Fruit fly (Drosophila melanogaster) whole organism, wandering third instar larva: ENCODE data around the gene Ugt301D1.

ENCODE experiments used
- Abd-B ChIP-seq: fragments of >200 bp; optimal IDR thresholded peaks from 2 replicates; lab custom pipeline; 2017; ENCODE audit warnings: missing biosample characterization, missing genetic modification characterization
- CG32264 ChIP-seq: fragments of 200-800 bp; sonication (Bioruptor generic); optimal IDR thresholded peaks from 2 replicates; lab custom pipeline; 2016; ENCODE audit warnings: missing biosample characterization, missing genetic modification characterization
- CG9705 ChIP-seq: fragments of 200-800 bp; sonication (Bioruptor generic); optimal IDR thresholded peaks from 2 replicates; lab custom pipeline; 2018; ENCODE audit warnings: missing biosample characterization, mild to moderate bottlenecking, missing genetic modification characterization
- CrebA ChIP-seq: fragments of 200-800 bp; sonication (Bioruptor generic); optimal IDR thresholded peaks from 2 replicates; lab custom pipeline; 2016; ENCODE audit warnings: missing biosample characterization, mild to moderate bottlenecking, missing genetic modification characterization, borderline replicate concordance
- Dfd ChIP-seq: fragments of >200 bp; optimal IDR thresholded peaks from 2 replicates; lab custom pipeline; 2017; ENCODE audit warnings: missing biosample characterization, missing genetic modification characterization
- Dif ChIP-seq: fragments of 200-275, 200-300 bp; sonication (Bioruptor generic); optimal IDR thresholded peaks from 2 replicates; lab custom pipeline; 2018; ENCODE audit warnings: missing biosample characterization, missing genetic modification characterization; ENCODE audit not compliant: partially characterized antibody
- GATAd ChIP-seq: sonication (Bioruptor generic); optimal IDR thresholded peaks from 2 replicates; lab custom pipeline; 2016; ENCODE audit warnings: missing biosample characterization, missing genetic modification characterization
- HLH106 ChIP-seq: fragments of 200-800 bp; optimal IDR thresholded peaks from 3 replicates; lab custom pipeline; 2019; ENCODE audit warnings: missing biosample characterization, mild to moderate bottlenecking, missing genetic modification characterization, moderate library complexity
- Hnf4 ChIP-seq: fragments of 200-800 bp; sonication (Bioruptor generic); optimal IDR thresholded peaks from 2 replicates; lab custom pipeline; 2016; ENCODE audit warnings: missing biosample characterization, mild to moderate bottlenecking, missing genetic modification characterization
- Hr78 ChIP-seq: fragments of >200 bp; optimal IDR thresholded peaks from 2 replicates; lab custom pipeline; 2017; ENCODE audit warnings: missing biosample characterization, missing genetic modification characterization
- Hr83 ChIP-seq: fragments of 200-300 bp; sonication (Bioruptor generic); optimal IDR thresholded peaks from 2 replicates; lab custom pipeline; 2016; ENCODE audit warnings: missing biosample characterization, mild to moderate bottlenecking, missing genetic modification characterization, moderate library complexity; ENCODE audit not compliant: poor library complexity, severe bottlenecking
- Jra ChIP-seq: sonication (Bioruptor generic); optimal IDR thresholded peaks from 2 replicates; lab custom pipeline; 2016; ENCODE audit warnings: missing biosample characterization, missing genetic modification characterization
- Mio ChIP-seq: sonication (Bioruptor generic); optimal IDR thresholded peaks from 2 replicates; lab custom pipeline; 2016; ENCODE audit warnings: missing biosample characterization, missing genetic modification characterization
- Myc ChIP-seq: fragments of >200 bp; optimal IDR thresholded peaks from 2 replicates; lab custom pipeline; 2017
- N ChIP-seq: fragments of >200 bp; optimal IDR thresholded peaks from 2 replicates; lab custom pipeline; 2018; ENCODE audit warnings: missing biosample characterization, missing external identifiers, missing genetic modification characterization
- OdsH ChIP-seq: fragments of 200-800 bp; sonication (Bioruptor generic); optimal IDR thresholded peaks from 2 replicates; lab custom pipeline; 2016; ENCODE audit warnings: missing biosample characterization, mild to moderate bottlenecking, missing genetic modification characterization
- Rel ChIP-seq, 2 experiments: fragments of 200-800 bp; sonication (Bioruptor generic) in 1 of 2; optimal IDR thresholded peaks; 2 replicates in 1 of 2; 3 replicates in 1 of 2; lab custom pipeline; 2016 to 2019; ENCODE audit warnings: mild to moderate bottlenecking in 2 of 2, missing biosample characterization in 2 of 2, missing genetic modification characterization in 2 of 2, moderate library complexity in 1 of 2
- Sp1 ChIP-seq: fragments of 200-800 bp; sonication (Bioruptor generic); optimal IDR thresholded peaks from 3 replicates; lab custom pipeline; 2019; ENCODE audit warnings: missing biosample characterization, mild to moderate bottlenecking, missing genetic modification characterization, moderate library complexity
- Vsx2 ChIP-seq: fragments of 200-300, 225-300 bp; sonication (Bioruptor generic); optimal IDR thresholded peaks from 2 replicates; lab custom pipeline; 2018; ENCODE audit warnings: missing biosample characterization, missing genetic modification characterization; ENCODE audit not compliant: partially characterized antibody
- br ChIP-seq: fragments of 200-800 bp; sonication (Bioruptor generic); optimal IDR thresholded peaks from 2 replicates; lab custom pipeline; 2016; ENCODE audit warnings: missing biosample characterization, missing genetic modification characterization
- brk ChIP-seq: fragments of 200-800 bp; sonication (Bioruptor generic); optimal IDR thresholded peaks from 2 replicates; lab custom pipeline; 2016; ENCODE audit warnings: missing biosample characterization, mild to moderate bottlenecking, missing genetic modification characterization
- dl ChIP-seq, 2 experiments: fragments of 175-275, 200-275 bp in 1 of 2; fragments of 200-275 bp in 1 of 2; sonication (Bioruptor generic); optimal IDR thresholded peaks; lab custom pipeline; 2018; ENCODE audit warnings: mild to moderate bottlenecking in 2 of 2, missing biosample characterization in 2 of 2, missing genetic modification characterization in 2 of 2, moderate library complexity in 2 of 2; ENCODE audit not compliant: partially characterized antibody in 2 of 2, insufficient read depth in 1 of 2
- dmrt93B ChIP-seq: fragments of 200-800 bp; sonication (Bioruptor generic); optimal IDR thresholded peaks from 2 replicates; lab custom pipeline; 2018; ENCODE audit warnings: missing biosample characterization, mild to moderate bottlenecking, missing genetic modification characterization
- dsf ChIP-seq: sonication (Bioruptor generic); optimal IDR thresholded peaks from 2 replicates; lab custom pipeline; 2016; ENCODE audit warnings: missing biosample characterization, missing genetic modification characterization, borderline replicate concordance
- ey ChIP-seq: fragments of 200-800 bp; sonication (Bioruptor generic); optimal IDR thresholded peaks from 2 replicates; lab custom pipeline; 2016; ENCODE audit warnings: missing biosample characterization, missing genetic modification characterization
- foxo ChIP-seq, 2 experiments: fragments of 200-800 bp; sonication (Bioruptor generic); optimal IDR thresholded peaks; 2 replicates in 1 of 2; 3 replicates in 1 of 2; lab custom pipeline; 2016 to 2017; ENCODE audit warnings: missing biosample characterization in 2 of 2, missing genetic modification characterization in 2 of 2
- fru ChIP-seq: fragments of 200-800 bp; sonication (Bioruptor generic); optimal IDR thresholded peaks from 3 replicates; lab custom pipeline; 2016; ENCODE audit warnings: missing biosample characterization, mild to moderate bottlenecking, missing genetic modification characterization
- h ChIP-seq: fragments of 200-800 bp; sonication (Bioruptor generic); optimal IDR thresholded peaks from 3 replicates; lab custom pipeline; 2016; ENCODE audit warnings: missing biosample characterization, mild to moderate bottlenecking, missing genetic modification characterization
- jim ChIP-seq: fragments of 175-275, 200-325 bp; sonication (Bioruptor generic); optimal IDR thresholded peaks from 2 replicates; lab custom pipeline; 2016; ENCODE audit warnings: missing biosample characterization, mild to moderate bottlenecking, missing genetic modification characterization
- lola ChIP-seq: fragments of >200 bp; optimal IDR thresholded peaks from 2 replicates; lab custom pipeline; 2017; ENCODE audit warnings: missing biosample characterization, missing genetic modification characterization
- pan ChIP-seq: fragments of >200 bp; optimal IDR thresholded peaks from 2 replicates; lab custom pipeline; 2017
- psq ChIP-seq: fragments of 200-800 bp; sonication (Bioruptor generic); optimal IDR thresholded peaks from 3 replicates; lab custom pipeline; 2017; ENCODE audit warnings: missing biosample characterization, mild to moderate bottlenecking, missing genetic modification characterization, moderate library complexity
- rgr ChIP-seq: fragments of 200-800 bp; sonication (Bioruptor generic); optimal IDR thresholded peaks from 3 replicates; lab custom pipeline; 2016; ENCODE audit warnings: missing biosample characterization, mild to moderate bottlenecking, missing genetic modification characterization
- sage ChIP-seq: fragments of 200-800 bp; sonication (Bioruptor generic); optimal IDR thresholded peaks from 2 replicates; lab custom pipeline; 2016; ENCODE audit warnings: missing biosample characterization, mild to moderate bottlenecking, missing genetic modification characterization
- sv ChIP-seq: fragments of 200-800 bp; sonication (Bioruptor generic); optimal IDR thresholded peaks from 3 replicates; lab custom pipeline; 2016; ENCODE audit warnings: missing biosample characterization, missing genetic modification characterization
- tai ChIP-seq: sonication (Bioruptor generic); optimal IDR thresholded peaks from 2 replicates; lab custom pipeline; 2016; ENCODE audit warnings: missing biosample characterization, missing genetic modification characterization
- usp ChIP-seq: fragments of >200 bp; optimal IDR thresholded peaks from 2 replicates; lab custom pipeline; 2017; ENCODE audit warnings: missing biosample characterization, missing genetic modification characterization
- woc ChIP-seq: sonication (Bioruptor generic); optimal IDR thresholded peaks from 2 replicates; lab custom pipeline; 2016; ENCODE audit warnings: missing biosample characterization, mild to moderate bottlenecking, missing genetic modification characterization

Ugt301D1 gene

DNA sequence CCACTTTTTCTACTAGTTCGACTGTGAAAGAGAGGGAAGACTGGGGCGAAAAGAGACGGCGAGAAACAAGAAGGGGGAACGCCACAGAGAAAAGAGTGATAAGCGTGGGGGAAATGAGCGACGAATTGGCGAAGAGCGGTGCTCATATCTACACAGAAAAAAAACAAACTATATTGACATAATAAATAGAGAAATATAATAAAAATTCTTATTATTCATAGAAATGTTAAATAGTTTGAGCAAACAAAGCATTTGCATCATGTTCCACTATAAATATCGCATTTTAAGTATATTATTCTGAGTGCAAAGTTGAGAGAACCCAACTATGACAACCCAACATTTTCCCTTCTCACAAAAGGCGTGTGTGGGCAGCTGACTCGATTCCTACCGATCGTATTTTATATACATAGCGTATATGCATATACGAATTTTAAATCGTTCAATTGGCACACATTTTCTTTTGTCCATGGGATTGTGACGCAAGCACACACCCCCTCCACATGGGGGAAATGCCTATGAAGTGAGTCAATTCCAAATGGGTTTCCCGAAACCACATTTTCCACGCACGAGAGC is 48.7 kb downstream of the Ugt301D1 start:
- TF ChIP-seq sage (peak; percentile 29), N (no peak), ey (GFP tag; lab: Kevin White, UChicago) (no peak), Hr78 (GFP tag; lab: Kevin White, UChicago) (no peak), Sp1 (GFP tag; lab: Kevin White, UChicago) (no peak), CrebA (GFP tag; lab: Kevin White, UChicago) (no peak), lola (GFP tag; lab: Kevin White, UChicago) (no peak), HLH106 (tag; lab: Kevin White, UChicago) (peak; percentile 17), psq (peak; percentile 48), brk (GFP tag; lab: Kevin White, UChicago) (no peak), Hr83 (GFP tag; lab: Kevin White, UChicago) (no peak), CG9705 (GFP tag; lab: Kevin White, UChicago) (no peak), Abd-B (GFP tag; lab: Kevin White, UChicago) (no peak), sv (GFP tag; lab: Kevin White, UChicago) (peak; percentile 52), jim (GFP tag; lab: Kevin White, UChicago) (no peak), OdsH (GFP tag; lab: Kevin White, UChicago) (peak; percentile 14), Hnf4 (GFP tag; lab: Kevin White, UChicago) (peak; percentile 4), fru (peak; percentile 39), rgr (peak; percentile 20), foxo (GFP tag; optimal IDR thresholded peaks at IDR 0.05; lab: Kevin White, UChicago) (peak in 1 of 2 experiments; percentile 73), h (GFP tag; lab: Kevin White, UChicago) (peak; percentile 11), Myc (no peak), Dif (GFP tag; lab: Kevin White, UChicago) (no peak)

dm6 chr2L:18559084-18559483 is 49.7 kb downstream of the Ugt301D1 start:
- TF ChIP-seq pan (lab: Kevin White, UChicago) (no peak), Hr83 (GFP tag; lab: Kevin White, UChicago) (peak; percentile 25), sage (no peak), Jra (no peak), Abd-B (GFP tag; lab: Kevin White, UChicago) (no peak), CrebA (GFP tag; lab: Kevin White, UChicago) (peak; percentile 54), N (no peak), OdsH (GFP tag; lab: Kevin White, UChicago) (peak; percentile 41), brk (GFP tag; lab: Kevin White, UChicago) (no peak), lola (GFP tag; lab: Kevin White, UChicago) (no peak), HLH106 (tag; lab: Kevin White, UChicago) (no peak), psq (peak; percentile 28), Myc (no peak), fru (no peak), GATAd (GFP tag; lab: Kevin White, UChicago) (peak; percentile 12), CG9705 (GFP tag; lab: Kevin White, UChicago) (peak; percentile 20), jim (GFP tag; lab: Kevin White, UChicago) (no peak), Dif (GFP tag; lab: Kevin White, UChicago) (no peak), br (GFP tag; lab: Kevin White, UChicago) (no peak), rgr (peak; percentile 19), Vsx2 (GFP tag; lab: Kevin White, UChicago) (no peak), usp (no peak), Hr78 (GFP tag; lab: Kevin White, UChicago) (no peak), dl (GFP tag; optimal IDR thresholded peaks at IDR 0.05; lab: Kevin White, UChicago; ENCODE audit: insufficient read depth in 1 of 2, partially characterized antibody in 2 of 2) (no peak), Sp1 (GFP tag; lab: Kevin White, UChicago) (peak; percentile 19), Mio (no peak), dsf (GFP tag; lab: Kevin White, UChicago) (no peak), Rel (GFP tag; optimal IDR thresholded peaks at IDR 0.05; lab: Kevin White, UChicago) (no peak), Rel (tag; optimal IDR thresholded peaks at IDR 0.05; lab: Kevin White, UChicago) (peak; percentile 54), foxo (GFP tag; optimal IDR thresholded peaks at IDR 0.05; lab: Kevin White, UChicago) (peak in 1 of 2 experiments; percentile 28), ey (GFP tag; lab: Kevin White, UChicago) (no peak), h (GFP tag; lab: Kevin White, UChicago) (peak; percentile 78), Dfd (GFP tag; lab: Kevin White, UChicago) (no peak), CG32264 (GFP tag; lab: Kevin White, UChicago) (no peak), Hnf4 (GFP tag; lab: Kevin White, UChicago) (peak; percentile 26), woc (GFP tag; lab: Kevin White, UChicago) (no peak), dmrt93B (no peak), tai (GFP tag; lab: Kevin White, UChicago) (no peak), sv (GFP tag; lab: Kevin White, UChicago) (no peak)
